Fruit fly (Drosophila melanogaster) whole organism, wandering third instar larva: ENCODE results near the gene CG13280.

Source experiments
- Abd-B ChIP-seq: fragments of >200 bp; optimal IDR thresholded peaks from 2 replicates; lab custom pipeline; 2017; ENCODE audit warnings: missing biosample characterization, missing genetic modification characterization
- CG32264 ChIP-seq: fragments of 200-800 bp; sonication (Bioruptor generic); optimal IDR thresholded peaks from 2 replicates; lab custom pipeline; 2016; ENCODE audit warnings: missing biosample characterization, missing genetic modification characterization
- CG9705 ChIP-seq: fragments of 200-800 bp; sonication (Bioruptor generic); optimal IDR thresholded peaks from 2 replicates; lab custom pipeline; 2018; ENCODE audit warnings: missing biosample characterization, mild to moderate bottlenecking, missing genetic modification characterization
- CrebA ChIP-seq: fragments of 200-800 bp; sonication (Bioruptor generic); optimal IDR thresholded peaks from 2 replicates; lab custom pipeline; 2016; ENCODE audit warnings: missing biosample characterization, mild to moderate bottlenecking, missing genetic modification characterization, borderline replicate concordance
- Dfd ChIP-seq: fragments of >200 bp; optimal IDR thresholded peaks from 2 replicates; lab custom pipeline; 2017; ENCODE audit warnings: missing biosample characterization, missing genetic modification characterization
- GATAd ChIP-seq: sonication (Bioruptor generic); optimal IDR thresholded peaks from 2 replicates; lab custom pipeline; 2016; ENCODE audit warnings: missing biosample characterization, missing genetic modification characterization
- HLH106 ChIP-seq: fragments of 200-800 bp; optimal IDR thresholded peaks from 3 replicates; lab custom pipeline; 2019; ENCODE audit warnings: missing biosample characterization, mild to moderate bottlenecking, missing genetic modification characterization, moderate library complexity
- Hnf4 ChIP-seq: fragments of 200-800 bp; sonication (Bioruptor generic); optimal IDR thresholded peaks from 2 replicates; lab custom pipeline; 2016; ENCODE audit warnings: missing biosample characterization, mild to moderate bottlenecking, missing genetic modification characterization
- Hr78 ChIP-seq: fragments of >200 bp; optimal IDR thresholded peaks from 2 replicates; lab custom pipeline; 2017; ENCODE audit warnings: missing biosample characterization, missing genetic modification characterization
- Hr83 ChIP-seq: fragments of 200-300 bp; sonication (Bioruptor generic); optimal IDR thresholded peaks from 2 replicates; lab custom pipeline; 2016; ENCODE audit warnings: missing biosample characterization, mild to moderate bottlenecking, missing genetic modification characterization, moderate library complexity; ENCODE audit not compliant: poor library complexity, severe bottlenecking
- Jra ChIP-seq: sonication (Bioruptor generic); optimal IDR thresholded peaks from 2 replicates; lab custom pipeline; 2016; ENCODE audit warnings: missing biosample characterization, missing genetic modification characterization
- Mio ChIP-seq: sonication (Bioruptor generic); optimal IDR thresholded peaks from 2 replicates; lab custom pipeline; 2016; ENCODE audit warnings: missing biosample characterization, missing genetic modification characterization
- Myc ChIP-seq: fragments of >200 bp; optimal IDR thresholded peaks from 2 replicates; lab custom pipeline; 2017
- N ChIP-seq: fragments of >200 bp; optimal IDR thresholded peaks from 2 replicates; lab custom pipeline; 2018; ENCODE audit warnings: missing biosample characterization, missing external identifiers, missing genetic modification characterization
- OdsH ChIP-seq: fragments of 200-800 bp; sonication (Bioruptor generic); optimal IDR thresholded peaks from 2 replicates; lab custom pipeline; 2016; ENCODE audit warnings: missing biosample characterization, mild to moderate bottlenecking, missing genetic modification characterization
- Rel ChIP-seq, 2 experiments: fragments of 200-800 bp; sonication (Bioruptor generic) in 1 of 2; optimal IDR thresholded peaks; 2 replicates in 1 of 2; 3 replicates in 1 of 2; lab custom pipeline; 2016 to 2019; ENCODE audit warnings: mild to moderate bottlenecking in 2 of 2, missing biosample characterization in 2 of 2, missing genetic modification characterization in 2 of 2, moderate library complexity in 1 of 2
- Sp1 ChIP-seq: fragments of 200-800 bp; sonication (Bioruptor generic); optimal IDR thresholded peaks from 3 replicates; lab custom pipeline; 2019; ENCODE audit warnings: missing biosample characterization, mild to moderate bottlenecking, missing genetic modification characterization, moderate library complexity
- Vsx2 ChIP-seq: fragments of 200-300, 225-300 bp; sonication (Bioruptor generic); optimal IDR thresholded peaks from 2 replicates; lab custom pipeline; 2018; ENCODE audit warnings: missing biosample characterization, missing genetic modification characterization; ENCODE audit not compliant: partially characterized antibody
- br ChIP-seq: fragments of 200-800 bp; sonication (Bioruptor generic); optimal IDR thresholded peaks from 2 replicates; lab custom pipeline; 2016; ENCODE audit warnings: missing biosample characterization, missing genetic modification characterization
- brk ChIP-seq: fragments of 200-800 bp; sonication (Bioruptor generic); optimal IDR thresholded peaks from 2 replicates; lab custom pipeline; 2016; ENCODE audit warnings: missing biosample characterization, mild to moderate bottlenecking, missing genetic modification characterization
- dl ChIP-seq, 2 experiments: fragments of 175-275, 200-275 bp in 1 of 2; fragments of 200-275 bp in 1 of 2; sonication (Bioruptor generic); optimal IDR thresholded peaks; lab custom pipeline; 2018; ENCODE audit warnings: mild to moderate bottlenecking in 2 of 2, missing biosample characterization in 2 of 2, missing genetic modification characterization in 2 of 2, moderate library complexity in 2 of 2; ENCODE audit not compliant: partially characterized antibody in 2 of 2, insufficient read depth in 1 of 2
- dmrt93B ChIP-seq: fragments of 200-800 bp; sonication (Bioruptor generic); optimal IDR thresholded peaks from 2 replicates; lab custom pipeline; 2018; ENCODE audit warnings: missing biosample characterization, mild to moderate bottlenecking, missing genetic modification characterization
- dsf ChIP-seq: sonication (Bioruptor generic); optimal IDR thresholded peaks from 2 replicates; lab custom pipeline; 2016; ENCODE audit warnings: missing biosample characterization, missing genetic modification characterization, borderline replicate concordance
- ey ChIP-seq: fragments of 200-800 bp; sonication (Bioruptor generic); optimal IDR thresholded peaks from 2 replicates; lab custom pipeline; 2016; ENCODE audit warnings: missing biosample characterization, missing genetic modification characterization
- foxo ChIP-seq, 2 experiments: fragments of 200-800 bp; sonication (Bioruptor generic); optimal IDR thresholded peaks; 2 replicates in 1 of 2; 3 replicates in 1 of 2; lab custom pipeline; 2016 to 2017; ENCODE audit warnings: missing biosample characterization in 2 of 2, missing genetic modification characterization in 2 of 2
- fru ChIP-seq: fragments of 200-800 bp; sonication (Bioruptor generic); optimal IDR thresholded peaks from 3 replicates; lab custom pipeline; 2016; ENCODE audit warnings: missing biosample characterization, mild to moderate bottlenecking, missing genetic modification characterization
- h ChIP-seq: fragments of 200-800 bp; sonication (Bioruptor generic); optimal IDR thresholded peaks from 3 replicates; lab custom pipeline; 2016; ENCODE audit warnings: missing biosample characterization, mild to moderate bottlenecking, missing genetic modification characterization
- jim ChIP-seq: fragments of 175-275, 200-325 bp; sonication (Bioruptor generic); optimal IDR thresholded peaks from 2 replicates; lab custom pipeline; 2016; ENCODE audit warnings: missing biosample characterization, mild to moderate bottlenecking, missing genetic modification characterization
- lola ChIP-seq: fragments of >200 bp; optimal IDR thresholded peaks from 2 replicates; lab custom pipeline; 2017; ENCODE audit warnings: missing biosample characterization, missing genetic modification characterization
- psq ChIP-seq: fragments of 200-800 bp; sonication (Bioruptor generic); optimal IDR thresholded peaks from 3 replicates; lab custom pipeline; 2017; ENCODE audit warnings: missing biosample characterization, mild to moderate bottlenecking, missing genetic modification characterization, moderate library complexity
- rgr ChIP-seq: fragments of 200-800 bp; sonication (Bioruptor generic); optimal IDR thresholded peaks from 3 replicates; lab custom pipeline; 2016; ENCODE audit warnings: missing biosample characterization, mild to moderate bottlenecking, missing genetic modification characterization
- sage ChIP-seq: fragments of 200-800 bp; sonication (Bioruptor generic); optimal IDR thresholded peaks from 2 replicates; lab custom pipeline; 2016; ENCODE audit warnings: missing biosample characterization, mild to moderate bottlenecking, missing genetic modification characterization
- sv ChIP-seq: fragments of 200-800 bp; sonication (Bioruptor generic); optimal IDR thresholded peaks from 3 replicates; lab custom pipeline; 2016; ENCODE audit warnings: missing biosample characterization, missing genetic modification characterization
- tai ChIP-seq: sonication (Bioruptor generic); optimal IDR thresholded peaks from 2 replicates; lab custom pipeline; 2016; ENCODE audit warnings: missing biosample characterization, missing genetic modification characterization
- usp ChIP-seq: fragments of >200 bp; optimal IDR thresholded peaks from 2 replicates; lab custom pipeline; 2017; ENCODE audit warnings: missing biosample characterization, missing genetic modification characterization
- woc ChIP-seq: sonication (Bioruptor generic); optimal IDR thresholded peaks from 2 replicates; lab custom pipeline; 2016; ENCODE audit warnings: missing biosample characterization, mild to moderate bottlenecking, missing genetic modification characterization

Gene CG13280

DNA sequence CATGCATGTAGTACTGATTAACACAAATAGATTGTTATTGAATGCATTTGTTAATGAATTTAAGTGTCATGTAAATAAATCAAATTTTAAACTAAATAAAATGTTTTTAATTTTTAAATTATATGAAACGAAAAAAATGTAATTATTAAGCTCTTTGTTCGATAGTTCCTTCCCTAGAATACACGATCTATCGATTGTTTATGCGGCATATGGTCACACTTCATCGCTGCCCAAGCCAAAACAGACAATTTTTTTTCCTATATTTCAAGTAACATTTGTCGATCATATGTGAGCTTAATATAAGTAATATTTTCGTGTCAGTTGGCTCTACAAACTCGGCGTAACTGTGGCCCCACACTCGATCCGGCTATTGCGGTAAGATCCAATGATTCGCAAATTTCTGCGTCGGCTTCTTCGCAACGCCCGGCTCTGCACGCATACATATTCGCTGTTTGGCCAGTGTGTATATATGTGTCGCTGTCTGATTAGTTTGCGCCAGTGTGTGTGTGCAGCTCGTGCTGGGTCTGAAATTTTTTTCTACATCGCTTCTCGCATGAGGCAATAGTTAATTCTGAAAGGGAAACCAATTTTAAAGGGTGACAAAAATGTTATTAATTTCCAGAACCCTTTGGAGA lies 6.1 kb upstream of the CG13280 start, which contains the start of gene AspRS-m:
AspRS-m (plus strand) TSS at position 207 of the 635 bp plus-strand sequence.
- peak; percentile 52 for TF ChIP-seq N (GFP tag; lab: Kevin White, UChicago)
- peak; percentile 16 for TF ChIP-seq h (GFP tag; lab: Kevin White, UChicago)
- no peak for TF ChIP-seq Hr83 (GFP tag; lab: Kevin White, UChicago)
- TF ChIP-seq, all 38 proteins: peak for 2

- no peak for TF ChIP-seq GATAd (GFP tag; lab: Kevin White, UChicago)
- TF ChIP-seq woc: peak; percentile 24
- peak; percentile 72 for TF ChIP-seq N (GFP tag; lab: Kevin White, UChicago)
Measured at dm6 chr2L:16824905-16825333, 4.0 kb upstream of the CG13280 start, which contains the start of gene Cse1. TSS of gene Cse1 (minus strand) at chr2L:16825207.

DNA sequence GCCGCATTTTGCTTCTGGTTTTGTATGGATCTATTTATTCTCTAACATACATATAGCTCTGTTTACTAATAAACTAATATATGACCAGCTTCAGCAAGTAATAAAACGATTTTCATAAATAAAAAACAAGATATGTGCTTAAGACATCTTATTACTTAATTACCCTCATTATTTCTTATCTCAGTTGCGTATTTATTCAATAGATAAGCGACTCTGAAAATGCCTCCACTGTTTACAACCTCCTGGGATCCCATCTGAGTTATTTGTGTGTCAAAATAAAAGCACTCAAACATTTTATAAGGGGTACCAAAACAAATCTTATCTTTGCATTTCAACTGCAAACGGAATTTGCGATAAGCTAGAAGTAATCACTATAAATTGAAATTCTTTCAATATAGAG lies 1.2 kb downstream of the CG13280 start:
- TF ChIP-seq Dfd (no peak), HLH106 (tag; lab: Kevin White, UChicago) (peak; percentile 19), Mio (GFP tag; lab: Kevin White, UChicago) (no peak), N (GFP tag; lab: Kevin White, UChicago) (no peak), dsf (no peak), OdsH (GFP tag; lab: Kevin White, UChicago) (no peak), Rel (GFP tag; optimal IDR thresholded peaks at IDR 0.05; lab: Kevin White, UChicago) (no peak), Rel (tag; optimal IDR thresholded peaks at IDR 0.05; lab: Kevin White, UChicago) (peak; percentile 37), dl (GFP tag; optimal IDR thresholded peaks at IDR 0.05; lab: Kevin White, UChicago; ENCODE audit: insufficient read depth in 1 of 2, partially characterized antibody in 2 of 2) (no peak), br (GFP tag; lab: Kevin White, UChicago) (no peak), dmrt93B (no peak), sv (GFP tag; lab: Kevin White, UChicago) (no peak), CG32264 (GFP tag; lab: Kevin White, UChicago) (no peak), Sp1 (peak; percentile 79), woc (no peak), ey (GFP tag; lab: Kevin White, UChicago) (no peak), h (GFP tag; lab: Kevin White, UChicago) (no peak), foxo (GFP tag; optimal IDR thresholded peaks at IDR 0.05; lab: Kevin White, UChicago) (no peak), Hr83 (GFP tag; lab: Kevin White, UChicago) (no peak), Myc (lab: Kevin White, UChicago) (no peak), rgr (peak; percentile 15), tai (GFP tag; lab: Kevin White, UChicago) (no peak), psq (GFP tag; lab: Kevin White, UChicago) (no peak), Vsx2 (GFP tag; lab: Kevin White, UChicago) (no peak), CG9705 (GFP tag; lab: Kevin White, UChicago) (peak; percentile 8), jim (GFP tag; lab: Kevin White, UChicago) (no peak)

DNA sequence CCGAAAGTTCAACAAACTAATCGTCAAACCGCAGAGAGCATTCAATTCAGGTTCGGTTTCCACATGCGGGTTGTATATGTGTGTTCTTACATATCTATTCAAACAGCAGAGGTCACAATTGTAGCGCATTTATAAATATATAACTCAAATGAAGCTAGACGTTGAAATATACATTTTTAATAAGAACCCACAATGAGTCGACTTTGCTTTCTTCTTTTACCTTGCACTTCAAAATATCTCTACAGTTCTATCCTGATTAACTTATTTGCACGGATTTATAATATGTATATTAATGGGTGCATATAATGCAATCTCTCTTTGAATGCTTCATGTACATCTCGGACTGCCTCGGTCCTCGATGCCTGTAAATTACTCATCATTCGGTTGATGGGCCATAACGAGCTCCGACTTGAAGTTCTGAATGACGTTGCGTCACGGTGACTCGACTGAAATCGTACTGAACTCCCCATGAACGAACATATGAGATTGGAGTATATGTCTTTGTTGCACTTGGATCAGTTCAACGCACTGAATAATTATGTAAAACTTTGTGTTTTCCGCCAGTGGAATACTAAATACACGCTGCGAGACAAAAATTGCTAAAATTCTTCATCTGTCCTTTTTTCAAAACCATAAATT lies 2.4 kb downstream of the CG13280 start:
- no peak for TF ChIP-seq Vsx2 (GFP tag; lab: Kevin White, UChicago)
- TF ChIP-seq fru (GFP tag; lab: Kevin White, UChicago): peak; percentile 64
- TF ChIP-seq usp (GFP tag; lab: Kevin White, UChicago): no peak
- TF ChIP-seq N (GFP tag; lab: Kevin White, UChicago): no peak
- no peak for TF ChIP-seq Rel (GFP tag; optimal IDR thresholded peaks at IDR 0.05; lab: Kevin White, UChicago)
- no peak for TF ChIP-seq Rel (tag; optimal IDR thresholded peaks at IDR 0.05; lab: Kevin White, UChicago)
- TF ChIP-seq Sp1: peak; percentile 57
- TF ChIP-seq OdsH (GFP tag; lab: Kevin White, UChicago): peak; percentile 45
- TF ChIP-seq Hr78: no peak
- TF ChIP-seq CG9705 (GFP tag; lab: Kevin White, UChicago): no peak
- no peak for TF ChIP-seq Abd-B (GFP tag; lab: Kevin White, UChicago)
- TF ChIP-seq Jra (GFP tag; lab: Kevin White, UChicago): peak; percentile 20
- TF ChIP-seq Myc (lab: Kevin White, UChicago): no peak
- TF ChIP-seq foxo (GFP tag; optimal IDR thresholded peaks at IDR 0.05; lab: Kevin White, UChicago): peak in 1 of 2 experiments; percentile 53
- TF ChIP-seq brk: no peak
- no peak for TF ChIP-seq dmrt93B
- no peak for TF ChIP-seq lola (GFP tag; lab: Kevin White, UChicago)
- no peak for TF ChIP-seq CrebA (GFP tag; lab: Kevin White, UChicago)
- TF ChIP-seq sv (GFP tag; lab: Kevin White, UChicago): no peak
- peak; percentile 64 for TF ChIP-seq tai (GFP tag; lab: Kevin White, UChicago)
- no peak for TF ChIP-seq dsf
- TF ChIP-seq Hr83 (GFP tag; lab: Kevin White, UChicago): no peak
- TF ChIP-seq Hnf4 (GFP tag; lab: Kevin White, UChicago): peak; percentile 50
- TF ChIP-seq psq (GFP tag; lab: Kevin White, UChicago): peak; percentile 41
- TF ChIP-seq GATAd (GFP tag; lab: Kevin White, UChicago): no peak
- TF ChIP-seq br (GFP tag; lab: Kevin White, UChicago): peak; percentile 68
- TF ChIP-seq CG32264 (GFP tag; lab: Kevin White, UChicago): peak; percentile 2
- TF ChIP-seq Dfd: no peak
- peak; percentile 49 for TF ChIP-seq ey (GFP tag; lab: Kevin White, UChicago)
- no peak for TF ChIP-seq jim (GFP tag; lab: Kevin White, UChicago)
- peak; percentile 64 for TF ChIP-seq HLH106 (tag; lab: Kevin White, UChicago)
- peak; percentile 68 for TF ChIP-seq rgr
- no peak for TF ChIP-seq sage (GFP tag; lab: Kevin White, UChicago)
- TF ChIP-seq h (GFP tag; lab: Kevin White, UChicago): peak; percentile 65
- TF ChIP-seq woc: no peak
- no peak for TF ChIP-seq Mio (GFP tag; lab: Kevin White, UChicago)
